Fruit fly (Drosophila melanogaster) whole organism, prepupa: ENCODE results near the gene LSm3.

Experiments
- Blimp-1 ChIP-seq: fragments of 200-800 bp; sonication (Bioruptor generic); optimal IDR thresholded peaks from 3 replicates; lab custom pipeline; 2017; ENCODE audit warnings: missing biosample characterization, missing genetic modification characterization, mild to moderate bottlenecking, moderate library complexity, missing genetic modification reagents
- CG10669 ChIP-seq: fragments of 200-800 bp; sonication (Bioruptor generic); optimal IDR thresholded peaks from 3 replicates; lab custom pipeline; 2018; ENCODE audit warnings: missing biosample characterization, mild to moderate bottlenecking, missing genetic modification characterization, moderate library complexity
- CG11762 ChIP-seq: fragments of 200-800 bp; sonication (Bioruptor generic); optimal IDR thresholded peaks from 3 replicates; lab custom pipeline; 2016; ENCODE audit warnings: missing biosample characterization, missing genetic modification characterization; ENCODE audit not compliant: insufficient read depth
- CG11902 ChIP-seq: fragments of 200-800 bp; sonication (Bioruptor generic); optimal IDR thresholded peaks from 3 replicates; lab custom pipeline; 2016; ENCODE audit warnings: missing biosample characterization, missing genetic modification characterization
- CG15336 ChIP-seq: fragments of 200-800 bp; sonication (Bioruptor generic); IDR thresholded peaks from 2 replicates; pipeline ENCODE4 v1.3.6; 2022; ENCODE audit warnings: missing biosample characterization, missing genetic modification characterization
- CG1621 ChIP-seq: fragments of 200-800 bp; sonication (Bioruptor generic); optimal IDR thresholded peaks from 3 replicates; lab custom pipeline; 2018; ENCODE audit warnings: missing biosample characterization, mild to moderate bottlenecking, missing genetic modification characterization
- CG16779 ChIP-seq: fragments of 200-800 bp; sonication (Bioruptor generic); optimal IDR thresholded peaks from 3 replicates; lab custom pipeline; 2017; ENCODE audit warnings: missing biosample characterization, mild to moderate bottlenecking, missing genetic modification characterization
- CG3032 ChIP-seq: fragments of 200-800 bp; optimal IDR thresholded peaks from 2 replicates; lab custom pipeline; 2019; ENCODE audit warnings: missing biosample characterization, mild to moderate bottlenecking, missing genetic modification characterization, moderate library complexity
- CG31627 ChIP-seq: fragments of 200-800 bp; sonication (Bioruptor generic); optimal IDR thresholded peaks from 3 replicates; lab custom pipeline; 2016; ENCODE audit warnings: missing biosample characterization, missing genetic modification characterization
- CG32006 ChIP-seq: fragments of 200-800 bp; sonication (Bioruptor generic); optimal IDR thresholded peaks from 3 replicates; lab custom pipeline; 2017; ENCODE audit warnings: missing biosample characterization, mild to moderate bottlenecking, missing genetic modification characterization
- CG34406 ChIP-seq: fragments of 200-800 bp; sonication (Bioruptor generic); optimal IDR thresholded peaks from 3 replicates; lab custom pipeline; 2016; ENCODE audit warnings: missing biosample characterization, missing genetic modification characterization
- CG3919 ChIP-seq: fragments of 200-800 bp; sonication (Bioruptor generic); optimal IDR thresholded peaks from 3 replicates; lab custom pipeline; 2016; ENCODE audit warnings: missing biosample characterization, missing genetic modification characterization
- CG4318 ChIP-seq: fragments of 200-800 bp; sonication (Bioruptor generic); optimal IDR thresholded peaks from 3 replicates; lab custom pipeline; 2017; ENCODE audit warnings: missing biosample characterization, mild to moderate bottlenecking, missing genetic modification characterization
- CG6163 ChIP-seq: fragments of 200-800 bp; sonication (Bioruptor generic); IDR thresholded peaks from 3 replicates; pipeline ENCODE4 v1.3.6; 2022; ENCODE audit warnings: missing biosample characterization, missing genetic modification characterization
- CG6276 ChIP-seq: fragments of 200-800 bp; sonication (Bioruptor generic); optimal IDR thresholded peaks from 2 replicates; lab custom pipeline; 2017; ENCODE audit warnings: missing biosample characterization, mild to moderate bottlenecking, missing genetic modification characterization
- CG6808 ChIP-seq: fragments of 200-800 bp; sonication (Bioruptor generic); optimal IDR thresholded peaks from 3 replicates; lab custom pipeline; 2017; ENCODE audit warnings: missing biosample characterization, missing genetic modification characterization, mild to moderate bottlenecking, moderate library complexity, missing genetic modification reagents
- CG6854 ChIP-seq: fragments of 200-800 bp; sonication (Bioruptor generic); optimal IDR thresholded peaks from 2 replicates; lab custom pipeline; 2017; ENCODE audit warnings: missing biosample characterization, mild to moderate bottlenecking, missing genetic modification characterization
- CG7368 ChIP-seq: fragments of 200-800 bp; sonication (Bioruptor generic); optimal IDR thresholded peaks from 3 replicates; lab custom pipeline; 2016; ENCODE audit warnings: missing biosample characterization, missing genetic modification characterization
- CG8119 ChIP-seq: fragments of 200-800 bp; sonication (Bioruptor generic); IDR thresholded peaks from 3 replicates; pipeline ENCODE4 v1.3.6; 2022; ENCODE audit warnings: missing biosample characterization, missing genetic modification characterization
- CG8319 ChIP-seq: fragments of 200-800 bp; sonication (Bioruptor generic); optimal IDR thresholded peaks from 3 replicates; lab custom pipeline; 2016; ENCODE audit warnings: missing biosample characterization, missing genetic modification characterization
- CG8632 ChIP-seq: fragments of 200-800 bp; sonication (Bioruptor generic); optimal IDR thresholded peaks from 3 replicates; lab custom pipeline; 2016; ENCODE audit warnings: missing biosample characterization, missing genetic modification characterization
- Eip75B ChIP-seq: fragments of 200-800 bp; sonication (Bioruptor generic); optimal IDR thresholded peaks from 3 replicates; lab custom pipeline; 2016; ENCODE audit warnings: missing biosample characterization, missing genetic modification characterization
- Eip78C ChIP-seq: fragments of 200-800 bp; sonication (Bioruptor generic); peaks from one replicate; lab custom pipeline; 2016; ENCODE audit warnings: missing biosample characterization, missing genetic modification characterization
- Eip93F ChIP-seq: fragments of 200-800 bp; sonication (Bioruptor generic); optimal IDR thresholded peaks from 2 replicates; lab custom pipeline; 2016; ENCODE audit warnings: missing biosample characterization, mild to moderate bottlenecking, missing genetic modification characterization
- Ets96B ChIP-seq: fragments of 200-800 bp; optimal IDR thresholded peaks from 2 replicates; lab custom pipeline; 2019; ENCODE audit warnings: missing biosample characterization, mild to moderate bottlenecking, missing genetic modification characterization, moderate library complexity
- Gug ChIP-seq: fragments of 200-800 bp; sonication (Bioruptor generic); IDR thresholded peaks from 2 replicates; pipeline ENCODE4 v1.3.6; 2022; ENCODE audit warnings: missing biosample characterization, missing genetic modification characterization
- Hr39 ChIP-seq: fragments of 200-800 bp; sonication (Bioruptor generic); optimal IDR thresholded peaks from 2 replicates; lab custom pipeline; 2016; ENCODE audit warnings: missing biosample characterization, missing genetic modification characterization
- Hr4 ChIP-seq: fragments of 200-800 bp; sonication (Bioruptor generic); optimal IDR thresholded peaks from 3 replicates; lab custom pipeline; 2016; ENCODE audit warnings: missing biosample characterization, missing genetic modification characterization
- OdsH ChIP-seq: fragments of 200-800 bp; sonication (Bioruptor generic); optimal IDR thresholded peaks from 3 replicates; lab custom pipeline; 2016; ENCODE audit warnings: missing biosample characterization, missing genetic modification characterization
- Sox102F ChIP-seq: fragments of 200-800 bp; sonication (Bioruptor generic); optimal IDR thresholded peaks from 2 replicates; lab custom pipeline; 2016; ENCODE audit warnings: missing biosample characterization, mild to moderate bottlenecking, missing genetic modification characterization
- Sox14 ChIP-seq: fragments of 200-800 bp; sonication (Bioruptor generic); optimal IDR thresholded peaks from 3 replicates; lab custom pipeline; 2016; ENCODE audit warnings: missing biosample characterization, missing genetic modification characterization
- achi ChIP-seq: fragments of 200-800 bp; sonication (Bioruptor generic); optimal IDR thresholded peaks from 3 replicates; lab custom pipeline; 2016; ENCODE audit warnings: missing biosample characterization, missing genetic modification characterization
- acj6 ChIP-seq: fragments of 200-800 bp; sonication (Bioruptor generic); optimal IDR thresholded peaks from 3 replicates; lab custom pipeline; 2016; ENCODE audit warnings: missing biosample characterization, missing genetic modification characterization
- dac ChIP-seq: fragments of 200-800 bp; sonication (Bioruptor generic); optimal IDR thresholded peaks from 2 replicates; lab custom pipeline; 2017; ENCODE audit warnings: missing biosample characterization, mild to moderate bottlenecking, missing genetic modification characterization
- dsx ChIP-seq: fragments of 200-800 bp; optimal IDR thresholded peaks from 3 replicates; lab custom pipeline; 2019; ENCODE audit warnings: missing biosample characterization, mild to moderate bottlenecking, missing genetic modification characterization, moderate library complexity; ENCODE audit not compliant: poor library complexity, severe bottlenecking
- eg ChIP-seq: fragments of 200-800 bp; sonication (Bioruptor generic); IDR thresholded peaks from 3 replicates; pipeline ENCODE4 v1.3.6; 2022; ENCODE audit warnings: missing biosample characterization, missing genetic modification characterization
- esn ChIP-seq: fragments of 200-800 bp; sonication (Bioruptor generic); optimal IDR thresholded peaks from 2 replicates; lab custom pipeline; 2016; ENCODE audit warnings: missing biosample characterization, mild to moderate bottlenecking, missing genetic modification characterization, moderate library complexity
- fd85E ChIP-seq: fragments of 200-800 bp; sonication (Bioruptor generic); optimal IDR thresholded peaks from 3 replicates; lab custom pipeline; 2016; ENCODE audit warnings: missing biosample characterization, missing genetic modification characterization
- fkh ChIP-seq: fragments of 200-800 bp; sonication (Bioruptor generic); optimal IDR thresholded peaks from 3 replicates; lab custom pipeline; 2017; ENCODE audit warnings: missing biosample characterization, mild to moderate bottlenecking, missing genetic modification characterization, moderate library complexity
- net ChIP-seq: fragments of 200-800 bp; sonication (Bioruptor generic); optimal IDR thresholded peaks from 3 replicates; lab custom pipeline; 2016; ENCODE audit warnings: missing biosample characterization, missing genetic modification characterization
- pdm3 ChIP-seq: fragments of 200-800 bp; sonication (Bioruptor generic); optimal IDR thresholded peaks from 3 replicates; lab custom pipeline; 2016; ENCODE audit warnings: missing biosample characterization, missing genetic modification characterization
- salr ChIP-seq, 2 experiments: fragments of 200-800 bp; sonication (Bioruptor generic); optimal IDR thresholded peaks; 3 replicates each; lab custom pipeline; 2016 to 2018; ENCODE audit warnings: missing biosample characterization in 2 of 2, missing genetic modification characterization in 2 of 2, mild to moderate bottlenecking in 1 of 2
- ss ChIP-seq, 2 experiments: fragments of 200-800 bp; sonication (Bioruptor generic); optimal IDR thresholded peaks; 2 replicates in 1 of 2; 3 replicates in 1 of 2; lab custom pipeline; 2017 to 2018; ENCODE audit warnings: mild to moderate bottlenecking in 2 of 2, missing biosample characterization in 2 of 2, missing genetic modification characterization in 2 of 2, moderate library complexity in 1 of 2
- svp ChIP-seq: fragments of 200-800 bp; sonication (Bioruptor generic); peaks from one replicate; lab custom pipeline; 2016; ENCODE audit warnings: missing biosample characterization, missing genetic modification characterization
- topi ChIP-seq: fragments of 200-800 bp; sonication (Bioruptor generic); optimal IDR thresholded peaks from 3 replicates; lab custom pipeline; 2016; ENCODE audit warnings: missing biosample characterization, missing genetic modification characterization
- vri ChIP-seq: fragments of 200-800 bp; sonication (Bioruptor generic); optimal IDR thresholded peaks from 3 replicates; lab custom pipeline; 2016; ENCODE audit warnings: missing biosample characterization, mild to moderate bottlenecking, missing genetic modification characterization

The LSm3 gene

DNA sequence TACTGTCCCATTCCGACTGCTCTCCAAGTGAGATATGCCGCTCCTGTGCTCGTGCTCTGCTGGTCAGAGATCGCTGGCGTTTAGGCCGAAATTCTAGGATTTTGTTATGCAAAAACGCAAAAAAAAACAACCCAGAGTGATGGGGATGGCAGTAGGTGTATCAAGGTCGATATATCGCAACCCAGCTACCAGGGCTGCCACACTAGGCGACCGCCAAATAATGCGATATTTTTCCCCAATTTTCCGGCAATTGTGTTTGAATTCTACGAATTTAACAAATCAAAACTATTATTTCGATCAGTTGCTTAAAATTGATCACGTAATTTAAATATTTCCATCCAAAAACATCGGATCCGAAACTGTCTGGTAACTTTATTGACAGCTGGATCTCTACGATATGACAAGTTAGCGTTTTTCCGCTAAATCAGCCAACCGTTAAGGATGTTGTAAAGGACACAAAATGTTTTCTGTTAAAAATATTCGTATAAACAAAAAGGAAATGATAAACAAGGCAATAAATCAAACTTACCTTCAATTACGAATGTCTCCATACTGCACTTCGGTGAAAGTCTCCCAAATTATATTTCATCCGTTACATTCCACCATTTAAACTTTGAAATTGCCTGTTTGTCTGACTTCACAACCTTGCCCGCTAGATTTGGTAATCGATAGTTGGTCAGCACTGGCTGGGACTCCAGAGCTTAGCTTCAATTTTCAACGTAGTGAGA, 41.6 kb downstream of the LSm3 start, which contains the start of gene spas (continued):
- TF ChIP-seq Hr39 = peak; percentile 86
- peak; percentile 70 for TF ChIP-seq CG6163 (GFP tag; lab: Robert Waterston, UW)
- peak; percentile 68 for TF ChIP-seq topi (GFP tag; lab: Kevin White, UChicago)
- TF ChIP-seq Hr4 = peak; percentile 80
- TF ChIP-seq CG11902 = peak; percentile 74
- TF ChIP-seq Blimp-1 (GFP tag; lab: Kevin White, UChicago) = no peak
- peak; percentile 58 for TF ChIP-seq CG7368 (GFP tag; lab: Kevin White, UChicago)
- no peak for TF ChIP-seq CG4318 (GFP tag; lab: Kevin White, UChicago)
- peak; percentile 15 for TF ChIP-seq dsx (GFP tag; lab: Kevin White, UChicago)

DNA sequence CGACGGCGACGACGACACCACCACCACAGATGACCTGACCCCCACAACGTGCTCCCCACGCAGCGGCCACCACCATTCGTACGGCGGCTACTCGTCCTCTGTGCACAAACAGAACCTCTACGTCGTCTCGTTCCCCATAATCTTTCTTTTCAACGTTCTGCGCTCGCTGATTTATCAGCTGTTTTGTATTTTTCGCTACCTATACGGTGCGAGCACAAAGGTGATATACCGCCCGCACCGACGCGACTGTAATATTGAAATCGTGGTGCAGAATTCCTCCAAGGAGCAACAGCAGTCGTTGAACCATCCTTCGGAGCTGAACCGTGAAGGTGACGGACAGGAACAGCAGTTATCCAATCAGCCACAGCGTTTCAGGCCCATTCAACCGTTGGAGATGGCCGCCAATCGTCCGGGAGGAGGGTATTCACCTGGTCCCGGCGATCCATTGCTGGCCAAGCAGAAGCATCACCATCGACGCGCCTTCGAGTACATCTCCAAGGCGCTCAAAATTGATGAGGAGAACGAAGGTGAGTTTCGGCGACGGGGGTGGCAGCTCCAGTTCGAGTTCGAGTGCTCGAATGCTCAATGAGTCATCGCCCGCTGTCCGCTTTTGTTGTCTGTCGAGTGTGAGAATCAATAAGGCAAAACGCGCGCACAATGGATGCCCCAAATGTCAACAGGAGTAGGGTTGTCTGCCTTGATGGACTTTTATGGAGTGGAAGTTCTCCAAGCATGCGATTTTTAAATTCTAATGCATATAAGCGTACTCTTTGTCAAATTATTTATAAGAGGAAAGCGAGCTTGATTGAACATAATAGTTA, 42.9 kb downstream of the LSm3 start, which contains the start of gene Miro:
Gene Miro, minus strand, starts transcription at position 112 of the 821 bp plus-strand sequence.
- TF ChIP-seq CG16779 (tag; lab: Kevin White, UChicago) = no peak
- TF ChIP-seq CG6163 (GFP tag; lab: Robert Waterston, UW) = peak; percentile 46; the same call in 2 of the 3 replicates
- TF ChIP-seq CG15336 (GFP tag; lab: Robert Waterston, UW) = no peak
- peak; percentile 34 for TF ChIP-seq vri (GFP tag; lab: Kevin White, UChicago)
- no peak for TF ChIP-seq OdsH
- TF ChIP-seq CG6276 = no peak
- TF ChIP-seq topi (GFP tag; lab: Kevin White, UChicago) = no peak
- TF ChIP-seq Sox14 = peak; percentile 57
- TF ChIP-seq CG6854 (GFP tag; lab: Kevin White, UChicago) = no peak
- TF ChIP-seq CG8119 (GFP tag; lab: Robert Waterston, UW) = no peak
- no peak for TF ChIP-seq net (GFP tag; lab: Kevin White, UChicago)
- no peak for TF ChIP-seq Gug (GFP tag; lab: Robert Waterston, UW)
- TF ChIP-seq Eip75B (GFP tag; lab: Kevin White, UChicago) = no peak
- TF ChIP-seq svp (GFP tag; lab: Kevin White, UChicago) = peak; percentile 78
- TF ChIP-seq CG8632 = peak; percentile 13
- no peak for TF ChIP-seq CG4318 (GFP tag; lab: Kevin White, UChicago)
- peak; percentile 82 for TF ChIP-seq Eip78C
- TF ChIP-seq Ets96B (tag; lab: Kevin White, UChicago) = no peak
- no peak for TF ChIP-seq CG11902
- TF ChIP-seq CG11762 = no peak
- 0 out of 3 replicates have a peak, but pooled peaks have one; percentile 11 for TF ChIP-seq eg (GFP tag; lab: Robert Waterston, UW)
- TF ChIP-seq Sox102F (GFP tag; lab: Kevin White, UChicago) = peak; percentile 50
- TF ChIP-seq CG8319 (GFP tag; lab: Kevin White, UChicago) = no peak
- TF ChIP-seq fkh (GFP tag; lab: Kevin White, UChicago) = peak; percentile 34
- no peak for TF ChIP-seq CG10669 (GFP tag; lab: Kevin White, UChicago)
- no peak for TF ChIP-seq CG32006 (GFP tag; lab: Kevin White, UChicago)
- TF ChIP-seq acj6 (GFP tag; lab: Kevin White, UChicago) = no peak
- peak; percentile 64 to 74 for TF ChIP-seq ss (GFP tag; optimal IDR thresholded peaks at IDR 0.05; lab: Kevin White, UChicago)
- TF ChIP-seq CG34406 (GFP tag; lab: Kevin White, UChicago) = peak; percentile 14
- no peak for TF ChIP-seq CG3032 (tag; lab: Kevin White, UChicago)
- peak; percentile 25 for TF ChIP-seq CG6808 (GFP tag; lab: Kevin White, UChicago)
- no peak for TF ChIP-seq salr (GFP tag; optimal IDR thresholded peaks at IDR 0.05; lab: Kevin White, UChicago)
- peak; percentile 33 for TF ChIP-seq esn
- no peak for TF ChIP-seq CG1621 (tag; lab: Kevin White, UChicago)
- TF ChIP-seq dac (GFP tag; lab: Kevin White, UChicago) = no peak
- TF ChIP-seq CG31627 = no peak
- peak; percentile 9 for TF ChIP-seq CG3919 (GFP tag; lab: Kevin White, UChicago)
- TF ChIP-seq fd85E = no peak
- TF ChIP-seq dsx (GFP tag; lab: Kevin White, UChicago) = no peak
- TF ChIP-seq Eip93F (GFP tag; lab: Kevin White, UChicago) = no peak
- TF ChIP-seq pdm3 = peak; percentile 22
- TF ChIP-seq achi = peak; percentile 30
